Fruit fly (Drosophila melanogaster) whole organism, embryonic: Measurements from ENCODE around the gene CecB.

Experiments used
- B-H2 ChIP-seq: fragments of 200-800 bp; sonication (Bioruptor generic); optimal IDR thresholded peaks from 2 replicates; lab custom pipeline; 2018; ENCODE audit warnings: missing biosample characterization, mild to moderate bottlenecking, missing genetic modification characterization
- Bdp1 ChIP-seq: fragments of 200-800 bp; sonication (Bioruptor generic); optimal IDR thresholded peaks from 3 replicates; lab custom pipeline; 2016; ENCODE audit warnings: missing biosample characterization, missing genetic modification characterization
- Bgb ChIP-seq: fragments of 200-800 bp; sonication (Bioruptor generic); IDR thresholded peaks from 2 replicates; pipeline ENCODE4 v1.3.6; 2022; ENCODE audit warnings: missing biosample characterization, missing genetic modification characterization; ENCODE audit not compliant: partially characterized antibody
- Bteb2 ChIP-seq: fragments of 200-800 bp; sonication (Bioruptor generic); optimal IDR thresholded peaks from 2 replicates; lab custom pipeline; 2016; ENCODE audit warnings: missing biosample characterization, missing genetic modification characterization
- CG10565 ChIP-seq: fragments of 200-800 bp; sonication (Bioruptor generic); optimal IDR thresholded peaks from 3 replicates; lab custom pipeline; 2016; ENCODE audit warnings: missing biosample characterization, mild to moderate bottlenecking, missing genetic modification characterization
- CG12104 ChIP-seq: fragments of 200-800 bp; sonication (Bioruptor generic); optimal IDR thresholded peaks from 3 replicates; lab custom pipeline; 2016; ENCODE audit warnings: missing biosample characterization, missing genetic modification characterization
- CG12659 ChIP-seq: fragments of 200-800 bp; sonication (Bioruptor generic); optimal IDR thresholded peaks from 3 replicates; lab custom pipeline; 2017; ENCODE audit warnings: mild to moderate bottlenecking, missing biosample characterization, missing genetic modification reagents, missing genetic modification characterization
- CG12744 ChIP-seq: fragments of 200-800 bp; sonication (Bioruptor generic); optimal IDR thresholded peaks from 2 replicates; lab custom pipeline; 2016; ENCODE audit warnings: missing biosample characterization, missing genetic modification characterization
- CG13123 ChIP-seq: fragments of 200-800 bp; sonication (Bioruptor generic); optimal IDR thresholded peaks from 2 replicates; lab custom pipeline; 2016; ENCODE audit warnings: missing biosample characterization, missing genetic modification characterization
- CG13296 ChIP-seq: fragments of 200-800 bp; sonication (Bioruptor generic); optimal IDR thresholded peaks from 3 replicates; lab custom pipeline; 2018; ENCODE audit warnings: missing biosample characterization, mild to moderate bottlenecking, missing genetic modification characterization
- CG15479 ChIP-seq: fragments of 200-800 bp; sonication (Bioruptor generic); optimal IDR thresholded peaks from 3 replicates; lab custom pipeline; 2019; ENCODE audit warnings: missing biosample characterization, mild to moderate bottlenecking, missing genetic modification characterization, moderate library complexity
- CG15601 ChIP-seq: fragments of 200-800 bp; sonication (Bioruptor generic); optimal IDR thresholded peaks from 3 replicates; lab custom pipeline; 2019; ENCODE audit warnings: missing biosample characterization, mild to moderate bottlenecking, missing genetic modification characterization, moderate library complexity
- CG16813 ChIP-seq: fragments of 200-800 bp; sonication (Bioruptor generic); IDR thresholded peaks from 3 replicates; pipeline ENCODE4 v1.3.6; 2022; ENCODE audit warnings: missing biosample characterization, missing genetic modification characterization; ENCODE audit not compliant: partially characterized antibody
- CG17186 ChIP-seq: fragments of 200-800 bp; sonication (Bioruptor generic); optimal IDR thresholded peaks from 3 replicates; lab custom pipeline; 2017; ENCODE audit warnings: missing biosample characterization, missing genetic modification reagents, missing genetic modification characterization
- CG17829 ChIP-seq: fragments of 200-800 bp; optimal IDR thresholded peaks from 2 replicates; lab custom pipeline; 2019; ENCODE audit warnings: missing biosample characterization, mild to moderate bottlenecking, missing genetic modification characterization, moderate library complexity
- CG2889 ChIP-seq: fragments of 200-800 bp; sonication (Bioruptor generic); IDR thresholded peaks from 3 replicates; pipeline ENCODE4 v1.3.6; 2022; ENCODE audit warnings: missing biosample characterization, missing genetic modification characterization
- CG31388 ChIP-seq: fragments of 200-800 bp; sonication (Bioruptor generic); optimal IDR thresholded peaks from 2 replicates; lab custom pipeline; 2016; ENCODE audit warnings: missing biosample characterization, missing genetic modification characterization
- CG4404 ChIP-seq: fragments of 200-800 bp; sonication (Bioruptor generic); IDR thresholded peaks from 2 replicates; pipeline ENCODE4 v1.3.6; 2022; ENCODE audit warnings: missing biosample characterization, missing genetic modification characterization
- CG8281 ChIP-seq: fragments of 200-800 bp; sonication (Bioruptor generic); optimal IDR thresholded peaks from 2 replicates; lab custom pipeline; 2018; ENCODE audit warnings: missing biosample characterization, mild to moderate bottlenecking, missing genetic modification characterization, moderate library complexity
- CG8359 ChIP-seq: fragments of 200-800 bp; sonication (Bioruptor generic); optimal IDR thresholded peaks from 2 replicates; lab custom pipeline; 2017; ENCODE audit warnings: missing biosample characterization, mild to moderate bottlenecking, missing genetic modification characterization, borderline replicate concordance
- CG9437 ChIP-seq: fragments of 200-800 bp; sonication (Bioruptor generic); optimal IDR thresholded peaks from 2 replicates; lab custom pipeline; 2018; ENCODE audit warnings: missing biosample characterization, mild to moderate bottlenecking, missing genetic modification characterization
- CoRest ChIP-seq: fragments of 200-800 bp; sonication (Bioruptor generic); optimal IDR thresholded peaks from 3 replicates; lab custom pipeline; 2018; ENCODE audit warnings: missing biosample characterization, mild to moderate bottlenecking, missing genetic modification characterization, moderate library complexity
- Dll ChIP-seq: fragments of 200-800 bp; sonication (Bioruptor generic); IDR thresholded peaks from 4 replicates; pipeline ENCODE4 v1.3.6; 2022; ENCODE audit warnings: missing biosample characterization, missing genetic modification characterization; ENCODE audit not compliant: partially characterized antibody
- Gug ChIP-seq: fragments of 200-800 bp; sonication (Bioruptor generic); IDR thresholded peaks from 4 replicates; pipeline ENCODE4 v1.3.6; 2022; ENCODE audit warnings: missing biosample characterization, missing genetic modification characterization
- HLH54F ChIP-seq: fragments of 200-800 bp; sonication (Bioruptor generic); optimal IDR thresholded peaks from 3 replicates; lab custom pipeline; 2016; ENCODE audit warnings: missing biosample characterization, missing genetic modification characterization
- Hr3 ChIP-seq: fragments of 200-800 bp; sonication (Bioruptor generic); optimal IDR thresholded peaks from 3 replicates; lab custom pipeline; 2016; ENCODE audit warnings: missing biosample characterization, missing genetic modification characterization
- Meics ChIP-seq: fragments of 200-800 bp; sonication (Bioruptor generic); optimal IDR thresholded peaks from 2 replicates; lab custom pipeline; 2017; ENCODE audit warnings: missing biosample characterization, mild to moderate bottlenecking, missing genetic modification characterization
- Oli ChIP-seq: fragments of 200-800 bp; sonication (Bioruptor generic); optimal IDR thresholded peaks from 2 replicates; lab custom pipeline; 2018; ENCODE audit warnings: missing biosample characterization, mild to moderate bottlenecking, missing genetic modification characterization, moderate library complexity
- Scr ChIP-seq: fragments of 200-800 bp; sonication (Bioruptor generic); IDR thresholded peaks from 2 replicates; pipeline ENCODE4 v1.3.6; 2022; ENCODE audit warnings: missing biosample characterization, missing genetic modification characterization; ENCODE audit not compliant: partially characterized antibody
- Spps ChIP-seq: fragments of 200-800 bp; sonication (Bioruptor generic); optimal IDR thresholded peaks from 2 replicates; lab custom pipeline; 2018; ENCODE audit warnings: missing biosample characterization, mild to moderate bottlenecking, missing genetic modification characterization
- Ssrp ChIP-seq: fragments of 200-800 bp; sonication (Bioruptor generic); optimal IDR thresholded peaks from 2 replicates; lab custom pipeline; 2018; ENCODE audit warnings: missing biosample characterization, mild to moderate bottlenecking, missing genetic modification characterization, moderate library complexity
- bigmax ChIP-seq: fragments of 200-800 bp; sonication (Bioruptor generic); optimal IDR thresholded peaks from 2 replicates; lab custom pipeline; 2018; ENCODE audit warnings: missing biosample characterization, mild to moderate bottlenecking, missing genetic modification characterization
- br ChIP-seq: fragments of >200 bp; optimal IDR thresholded peaks from 2 replicates; lab custom pipeline; 2017
- cad ChIP-seq: fragments of >200 bp; optimal IDR thresholded peaks from 2 replicates; lab custom pipeline; 2017; ENCODE audit warnings: missing biosample characterization, missing genetic modification characterization
- danr ChIP-seq: fragments of 200-800 bp; sonication (Bioruptor generic); IDR thresholded peaks from 2 replicates; pipeline ENCODE4 v1.3.6; 2022; ENCODE audit warnings: missing biosample characterization, missing genetic modification characterization
- ems ChIP-seq: fragments of 200-800 bp; sonication (Bioruptor generic); optimal IDR thresholded peaks from 3 replicates; lab custom pipeline; 2016; ENCODE audit warnings: missing biosample characterization, missing genetic modification characterization
- inv ChIP-seq: fragments of 200-800 bp; sonication (Bioruptor generic); IDR thresholded peaks from 2 replicates; pipeline ENCODE4 v1.3.6; 2022; ENCODE audit warnings: missing biosample characterization, missing genetic modification characterization; ENCODE audit not compliant: partially characterized antibody
- lilli ChIP-seq: fragments of 200-800 bp; sonication (Bioruptor generic); optimal IDR thresholded peaks from 3 replicates; lab custom pipeline; 2016; ENCODE audit warnings: missing biosample characterization, missing genetic modification characterization
- lola ChIP-seq, 3 experiments: fragments of >200 bp in 2 of 3; fragments of 200-800 bp in 1 of 3; sonication (Bioruptor generic) in 1 of 3; optimal IDR thresholded peaks; 2 replicates each; lab custom pipeline; 2017 to 2019; ENCODE audit warnings: missing biosample characterization in 3 of 3, missing genetic modification characterization in 3 of 3, mild to moderate bottlenecking in 1 of 3, moderate library complexity in 1 of 3
- luna ChIP-seq: fragments of 200-800 bp; sonication (Bioruptor generic); optimal IDR thresholded peaks from 2 replicates; lab custom pipeline; 2016; ENCODE audit warnings: missing biosample characterization, missing genetic modification characterization
- nerfin-2 ChIP-seq: fragments of 200-800 bp; sonication (Bioruptor generic); IDR thresholded peaks from 2 replicates; pipeline ENCODE4 v1.3.6; 2022; ENCODE audit warnings: missing biosample characterization, missing genetic modification characterization; ENCODE audit not compliant: partially characterized antibody
- phol ChIP-seq: fragments of 200-800 bp; sonication (Bioruptor generic); optimal IDR thresholded peaks from 3 replicates; lab custom pipeline; 2018; ENCODE audit warnings: missing biosample characterization, mild to moderate bottlenecking, missing genetic modification characterization, moderate library complexity
- sens ChIP-seq: fragments of 200-800 bp; sonication (Bioruptor generic); peaks from one replicate; lab custom pipeline; 2016; ENCODE audit warnings: missing biosample characterization, missing genetic modification characterization
- slou ChIP-seq: fragments of 200-800 bp; sonication (Bioruptor generic); optimal IDR thresholded peaks from 3 replicates; lab custom pipeline; 2016; ENCODE audit warnings: missing biosample characterization, missing genetic modification characterization
- sob ChIP-seq: fragments of 200-800 bp; sonication (Bioruptor generic); IDR thresholded peaks from 2 replicates; pipeline ENCODE4 v1.3.6; 2022; ENCODE audit warnings: missing biosample characterization, missing genetic modification characterization
- sr ChIP-seq: fragments of 200-800 bp; sonication (Bioruptor generic); IDR thresholded peaks from 3 replicates; pipeline ENCODE4 v1.3.6; 2022; ENCODE audit warnings: missing biosample characterization, missing genetic modification characterization
- tll ChIP-seq, 2 experiments: fragments of 200-800 bp in 1 of 2; fragments of >200 bp in 1 of 2; sonication (Bioruptor generic) in 1 of 2; optimal IDR thresholded peaks; 2 replicates each; lab custom pipeline; 2017 to 2019; ENCODE audit warnings: missing biosample characterization in 2 of 2, missing genetic modification characterization in 2 of 2, mild to moderate bottlenecking in 1 of 2, moderate library complexity in 1 of 2
- trem ChIP-seq: fragments of 200-800 bp; optimal IDR thresholded peaks from 3 replicates; lab custom pipeline; 2019; ENCODE audit warnings: missing biosample characterization, mild to moderate bottlenecking, missing genetic modification characterization, moderate library complexity
- unc-4 ChIP-seq: fragments of 200-800 bp; sonication (Bioruptor generic); IDR thresholded peaks from 2 replicates; pipeline ENCODE4 v1.3.6; 2022; ENCODE audit warnings: missing biosample characterization, missing genetic modification characterization; ENCODE audit not compliant: partially characterized antibody
- unpg ChIP-seq: fragments of 200-800 bp; sonication (Bioruptor generic); optimal IDR thresholded peaks from 3 replicates; lab custom pipeline; 2018; ENCODE audit warnings: missing biosample characterization, mild to moderate bottlenecking, missing genetic modification characterization, moderate library complexity

CecB gene

dm6 chr3R:30189836-30190235 lies 23.8 kb downstream of the CecB start (continued):
- TF ChIP-seq Oli (tag; lab: Kevin White, UChicago) (peak; percentile 81), CG15479 (GFP tag; lab: Kevin White, UChicago) (no peak), Dll (GFP tag; lab: Robert Waterston, UW) (no peak), CG17186 (GFP tag; lab: Kevin White, UChicago) (no peak), CG10565 (GFP tag; lab: Kevin White, UChicago) (no peak), slou (GFP tag; lab: Kevin White, UChicago) (peak; percentile 6), CG12659 (GFP tag; lab: Kevin White, UChicago) (peak; percentile 64), Bdp1 (GFP tag; lab: Kevin White, UChicago) (peak; percentile 43), unpg (GFP tag; lab: Kevin White, UChicago) (peak; percentile 79), inv (GFP tag; lab: Robert Waterston, UW) (no peak), CG4404 (GFP tag; lab: Robert Waterston, UW) (peak; percentile 28; the same call in 1 of the 2 replicates), Ssrp (tag; lab: Kevin White, UChicago) (peak; percentile 75), sr (GFP tag; lab: Robert Waterston, UW) (peak; percentile 57; the same call in 1 of the 3 replicates), bigmax (GFP tag; lab: Kevin White, UChicago) (no peak), CG17829 (tag; lab: Kevin White, UChicago) (peak; percentile 67), CoRest (tag; lab: Kevin White, UChicago) (peak; percentile 70), CG31388 (GFP tag; lab: Kevin White, UChicago) (peak; percentile 45), CG8359 (GFP tag; lab: Kevin White, UChicago) (peak; percentile 58), CG13123 (GFP tag; lab: Kevin White, UChicago) (peak; percentile 18), HLH54F (peak; percentile 50), B-H2 (GFP tag; lab: Kevin White, UChicago) (no peak), danr (GFP tag; lab: Robert Waterston, UW) (peak; percentile 70; the same call in 1 of the 2 replicates), sens (peak; percentile 89), lola (GFP tag; optimal IDR thresholded peaks at IDR 0.05; lab: Kevin White, UChicago) (peak in 1 of 3 experiments; percentile 43), unc-4 (GFP tag; lab: Robert Waterston, UW) (no peak), ems (peak; percentile 24), luna (GFP tag; lab: Kevin White, UChicago) (no peak), CG13296 (peak; percentile 68), nerfin-2 (GFP tag; lab: Robert Waterston, UW) (no peak), Gug (GFP tag; lab: Robert Waterston, UW) (peak; percentile 78), cad (GFP tag; lab: Kevin White, UChicago) (no peak), sob (GFP tag; lab: Robert Waterston, UW) (peak; percentile 85), CG8281 (tag; lab: Kevin White, UChicago) (peak; percentile 33), CG9437 (GFP tag; lab: Kevin White, UChicago) (peak; percentile 56), CG12744 (GFP tag; lab: Kevin White, UChicago) (no peak), CG16813 (GFP tag; lab: Robert Waterston, UW) (no peak), Scr (GFP tag; lab: Robert Waterston, UW) (no peak), CG12104 (GFP tag; lab: Kevin White, UChicago) (peak; percentile 50), Bgb (GFP tag; lab: Robert Waterston, UW) (no peak), Bteb2 (GFP tag; lab: Kevin White, UChicago) (peak; percentile 4), lilli (GFP tag; lab: Kevin White, UChicago) (peak; percentile 50), phol (tag; lab: Kevin White, UChicago) (peak; percentile 78), CG2889 (GFP tag; lab: Robert Waterston, UW) (0 out of 3 replicates have a peak, but pooled peaks have one; percentile 36), Meics (GFP tag; lab: Kevin White, UChicago) (peak; percentile 66), Spps (no peak), tll (GFP tag; optimal IDR thresholded peaks at IDR 0.05; lab: Kevin White, UChicago) (no peak), br (lab: Kevin White, UChicago) (no peak), CG15601 (tag; lab: Kevin White, UChicago) (peak; percentile 42), Hr3 (GFP tag; lab: Kevin White, UChicago) (peak; percentile 53), trem (tag; lab: Kevin White, UChicago) (peak; percentile 35)
